Worm (Caenorhabditis elegans) whole organism, L3 larva: ENCODE data around the gene F57B7.2.

ENCODE experiments used
- elt-3 ChIP-seq, 3 experiments: fragments of 150-350 bp in 1 of 3; sonication (generic microtip) in 2 of 3; optimal IDR thresholded peaks; 2 replicates in 2 of 3; 4 replicates in 1 of 3; lab custom pipeline; 2014 to 2017; ENCODE audit warnings: missing biosample characterization in 3 of 3, missing genetic modification characterization in 3 of 3
- fkh-10 ChIP-seq: sonication (generic microtip); optimal IDR thresholded peaks from 2 replicates; lab custom pipeline; 2017; ENCODE audit warnings: missing biosample characterization, missing genetic modification reagents, missing genetic modification characterization
- fos-1 ChIP-seq: fragments of 150-350 bp; optimal IDR thresholded peaks from 2 replicates; lab custom pipeline; 2014; ENCODE audit warnings: missing biosample characterization, missing genetic modification characterization
- mdl-1 ChIP-seq: fragments of 150-350 bp; optimal IDR thresholded peaks from 2 replicates; lab custom pipeline; 2014; ENCODE audit warnings: missing biosample characterization, missing genetic modification characterization
- nhr-11 ChIP-seq: fragments of 150-350 bp; optimal IDR thresholded peaks from 2 replicates; lab custom pipeline; 2014; ENCODE audit warnings: missing biosample characterization, missing genetic modification characterization
- nhr-12 ChIP-seq: fragments of 150-350 bp; optimal IDR thresholded peaks from 2 replicates; lab custom pipeline; 2014; ENCODE audit warnings: missing biosample characterization, missing genetic modification characterization
- nhr-237 ChIP-seq: fragments of 150-350 bp; optimal IDR thresholded peaks from 2 replicates; lab custom pipeline; 2014; ENCODE audit warnings: missing biosample characterization, missing genetic modification characterization
- snpc-4 ChIP-seq: fragments of 150-350 bp; optimal IDR thresholded peaks from 2 replicates; lab custom pipeline; 2014; ENCODE audit warnings: missing biosample characterization, missing genetic modification characterization
- ztf-4 ChIP-seq: fragments of 150-350 bp; optimal IDR thresholded peaks from 2 replicates; lab custom pipeline; 2014; ENCODE audit warnings: missing biosample characterization, missing genetic modification characterization

- no peak for TF ChIP-seq elt-3 (tag; optimal IDR thresholded peaks at IDR 0.05; lab: Kevin White, UChicago)
- no peak for TF ChIP-seq snpc-4 (tag; lab: Kevin White, UChicago)
- no peak for TF ChIP-seq ztf-4
- TF ChIP-seq mdl-1 (tag; lab: Kevin White, UChicago), result no peak
- no peak for TF ChIP-seq fos-1 (tag; lab: Kevin White, UChicago)
- TF ChIP-seq nhr-12 (tag; lab: Kevin White, UChicago), result no peak
- no peak for TF ChIP-seq nhr-11 (tag; lab: Kevin White, UChicago)
- no peak for TF ChIP-seq fkh-10
- no peak for TF ChIP-seq nhr-237 (tag; lab: Kevin White, UChicago)
Observed at ce11 chrV:11439202-11439601, 4.2 kb downstream of the F57B7.2 start.
